Fruit fly (Drosophila melanogaster) whole organism, embryonic: ENCODE data around the gene CG34417.
A peak's percentile ranks its signal among the peaks of the same experiment; 100 is the strongest.

ENCODE experiments used
- Atf3 ChIP-seq: fragments of 200-800 bp; sonication (Bioruptor generic); optimal IDR thresholded peaks from 3 replicates; lab custom pipeline; 2016; ENCODE audit warnings: missing biosample characterization, missing genetic modification characterization
- Bgb ChIP-seq: fragments of 200-800 bp; sonication (Bioruptor generic); IDR thresholded peaks from 2 replicates; pipeline ENCODE4 v1.3.6; 2022; ENCODE audit warnings: missing biosample characterization, missing genetic modification characterization; ENCODE audit not compliant: partially characterized antibody
- BtbVII ChIP-seq: fragments of 200-800 bp; sonication (Bioruptor generic); optimal IDR thresholded peaks from 3 replicates; lab custom pipeline; 2017; ENCODE audit warnings: missing biosample characterization, mild to moderate bottlenecking, missing genetic modification characterization
- CG12942 ChIP-seq: fragments of 200-800 bp; sonication (Bioruptor generic); optimal IDR thresholded peaks from 3 replicates; lab custom pipeline; 2016; ENCODE audit warnings: missing biosample characterization, missing genetic modification characterization
- CG13296 ChIP-seq: fragments of 200-800 bp; sonication (Bioruptor generic); optimal IDR thresholded peaks from 3 replicates; lab custom pipeline; 2018; ENCODE audit warnings: missing biosample characterization, mild to moderate bottlenecking, missing genetic modification characterization
- CG1529 ChIP-seq: fragments of 200-800 bp; sonication (Bioruptor generic); optimal IDR thresholded peaks from 3 replicates; lab custom pipeline; 2018; ENCODE audit warnings: missing biosample characterization, missing genetic modification characterization
- CG15514 ChIP-seq: fragments of 200-800 bp; sonication (Bioruptor generic); optimal IDR thresholded peaks from 3 replicates; lab custom pipeline; 2017; ENCODE audit warnings: missing biosample characterization, missing genetic modification characterization, mild to moderate bottlenecking, moderate library complexity, missing genetic modification reagents
- CG1603 ChIP-seq: fragments of 200-800 bp; sonication (Bioruptor generic); optimal IDR thresholded peaks from 2 replicates; lab custom pipeline; 2019; ENCODE audit warnings: missing biosample characterization, mild to moderate bottlenecking, missing genetic modification characterization, moderate library complexity
- CG17612 ChIP-seq: fragments of 200-800 bp; sonication (Bioruptor generic); IDR thresholded peaks from 2 replicates; pipeline ENCODE4 v1.3.6; 2022; ENCODE audit warnings: missing biosample characterization, missing genetic modification characterization
- CG17829 ChIP-seq: fragments of 200-800 bp; optimal IDR thresholded peaks from 2 replicates; lab custom pipeline; 2019; ENCODE audit warnings: missing biosample characterization, mild to moderate bottlenecking, missing genetic modification characterization, moderate library complexity
- CG18619 ChIP-seq: fragments of 200-800 bp; sonication (Bioruptor generic); optimal IDR thresholded peaks from 3 replicates; lab custom pipeline; 2017; ENCODE audit warnings: missing biosample characterization, mild to moderate bottlenecking, missing genetic modification characterization
- CG31441 ChIP-seq: fragments of 200-800 bp; sonication (Bioruptor generic); IDR thresholded peaks from 2 replicates; pipeline ENCODE4 v1.3.6; 2022; ENCODE audit warnings: missing biosample characterization, missing genetic modification characterization
- CG32532 ChIP-seq: fragments of 200-800 bp; sonication (Bioruptor generic); IDR thresholded peaks from 2 replicates; pipeline ENCODE4 v1.3.6; 2022; ENCODE audit warnings: missing biosample characterization, missing genetic modification characterization
- CG4328 ChIP-seq: fragments of 200-800 bp; sonication (Bioruptor generic); optimal IDR thresholded peaks from 3 replicates; lab custom pipeline; 2017; ENCODE audit warnings: missing biosample characterization, missing genetic modification reagents, missing genetic modification characterization
- CG4820 ChIP-seq: fragments of 200-800 bp; sonication (Bioruptor generic); optimal IDR thresholded peaks from 3 replicates; lab custom pipeline; 2016; ENCODE audit warnings: missing biosample characterization, missing genetic modification characterization
- CG8281 ChIP-seq: fragments of 200-800 bp; sonication (Bioruptor generic); optimal IDR thresholded peaks from 2 replicates; lab custom pipeline; 2018; ENCODE audit warnings: missing biosample characterization, mild to moderate bottlenecking, missing genetic modification characterization, moderate library complexity
- CG8359 ChIP-seq: fragments of 200-800 bp; sonication (Bioruptor generic); optimal IDR thresholded peaks from 2 replicates; lab custom pipeline; 2017; ENCODE audit warnings: missing biosample characterization, mild to moderate bottlenecking, missing genetic modification characterization, borderline replicate concordance
- CTCF ChIP-seq: fragments of 200-800 bp; sonication (Bioruptor generic); optimal IDR thresholded peaks from 2 replicates; lab custom pipeline; 2017; ENCODE audit warnings: missing biosample characterization, mild to moderate bottlenecking, missing genetic modification characterization, moderate library complexity
- Chrac-16 ChIP-seq: fragments of 200-800 bp; sonication (Bioruptor generic); optimal IDR thresholded peaks from 3 replicates; lab custom pipeline; 2016; ENCODE audit warnings: missing biosample characterization, missing genetic modification characterization
- Dek ChIP-seq: fragments of 200-800 bp; sonication (Bioruptor generic); optimal IDR thresholded peaks from 3 replicates; lab custom pipeline; 2019; ENCODE audit warnings: missing biosample characterization, mild to moderate bottlenecking, missing genetic modification characterization, moderate library complexity
- Ets65A ChIP-seq: fragments of 200-800 bp; sonication (Bioruptor generic); peaks from one replicate; lab custom pipeline; 2016; ENCODE audit warnings: missing biosample characterization, missing genetic modification characterization
- H2.0 ChIP-seq: fragments of 200-800 bp; sonication (Bioruptor generic); IDR thresholded peaks from 2 replicates; pipeline ENCODE4 v1.3.6; 2022; ENCODE audit warnings: missing biosample characterization, missing genetic modification characterization
- HLH4C ChIP-seq: fragments of 200-800 bp; sonication (Bioruptor generic); IDR thresholded peaks from 3 replicates; pipeline ENCODE4 v1.3.6; 2022; ENCODE audit warnings: missing biosample characterization, missing genetic modification characterization; ENCODE audit not compliant: partially characterized antibody
- HLH54F ChIP-seq: fragments of 200-800 bp; sonication (Bioruptor generic); optimal IDR thresholded peaks from 3 replicates; lab custom pipeline; 2016; ENCODE audit warnings: missing biosample characterization, missing genetic modification characterization
- Hr78 ChIP-seq, 2 experiments: fragments of 200-800 bp in 1 of 2; fragments of >200 bp in 1 of 2; sonication (Bioruptor generic) in 1 of 2; optimal IDR thresholded peaks; 2 replicates each; lab custom pipeline; 2017 to 2019; ENCODE audit warnings: missing biosample characterization in 2 of 2, missing genetic modification characterization in 2 of 2, mild to moderate bottlenecking in 1 of 2, moderate library complexity in 1 of 2
- Pdp1 ChIP-seq, 2 experiments: fragments of 200-800 bp; sonication (Bioruptor generic); optimal IDR thresholded peaks; 3 replicates each; lab custom pipeline; 2016; ENCODE audit warnings: missing biosample characterization in 2 of 2, missing genetic modification characterization in 2 of 2, mild to moderate bottlenecking in 1 of 2, moderate library complexity in 1 of 2
- Rx ChIP-seq: fragments of 200-800 bp; sonication (Bioruptor generic); IDR thresholded peaks from 2 replicates; pipeline ENCODE4 v1.3.6; 2022; ENCODE audit warnings: missing biosample characterization, missing genetic modification characterization
- Sry-β ChIP-seq: fragments of 200-800 bp; sonication (Bioruptor generic); optimal IDR thresholded peaks from 2 replicates; lab custom pipeline; 2018; ENCODE audit warnings: missing biosample characterization, mild to moderate bottlenecking, missing genetic modification characterization, moderate library complexity
- Stat92E ChIP-seq, 3 experiments: fragments of >200 bp in 2 of 3; fragments of 200-800 bp in 1 of 3; sonication (Bioruptor generic) in 1 of 3; optimal IDR thresholded peaks; 2 replicates each; lab custom pipeline; 2017 to 2019; ENCODE audit warnings: missing biosample characterization in 3 of 3, missing genetic modification characterization in 3 of 3, mild to moderate bottlenecking in 1 of 3, moderate library complexity in 1 of 3
- ac ChIP-seq: fragments of 200-800 bp; sonication (Bioruptor generic); optimal IDR thresholded peaks from 3 replicates; lab custom pipeline; 2017; ENCODE audit warnings: missing biosample characterization, mild to moderate bottlenecking, missing genetic modification characterization
- ap ChIP-seq: fragments of 200-800 bp; sonication (Bioruptor generic); IDR thresholded peaks from 2 replicates; pipeline ENCODE4 v1.3.6; 2022; ENCODE audit warnings: missing biosample characterization, missing genetic modification characterization
- ash1 ChIP-seq: fragments of 200-800 bp; sonication (Bioruptor generic); optimal IDR thresholded peaks from 2 replicates; lab custom pipeline; 2018; ENCODE audit warnings: missing biosample characterization, mild to moderate bottlenecking, missing genetic modification characterization
- bab2 ChIP-seq: fragments of 200-800 bp; sonication (Bioruptor generic); optimal IDR thresholded peaks from 2 replicates; lab custom pipeline; 2016; ENCODE audit warnings: missing biosample characterization, missing genetic modification characterization
- btn ChIP-seq: fragments of 200-800 bp; sonication (Bioruptor generic); optimal IDR thresholded peaks from 2 replicates; lab custom pipeline; 2016; ENCODE audit warnings: missing biosample characterization, missing genetic modification characterization
- chm ChIP-seq: fragments of 200-800 bp; sonication (Bioruptor generic); IDR thresholded peaks from 2 replicates; pipeline ENCODE4 v1.3.6; 2022; ENCODE audit warnings: missing biosample characterization, missing genetic modification characterization
- dan ChIP-seq: fragments of 200-800 bp; sonication (Bioruptor generic); IDR thresholded peaks from 2 replicates; pipeline ENCODE4 v1.3.6; 2022; ENCODE audit warnings: missing biosample characterization, missing genetic modification characterization
- dpn ChIP-seq, 2 experiments: fragments of 200-800 bp; sonication (Bioruptor generic); optimal IDR thresholded peaks; 3 replicates each; lab custom pipeline; 2016; ENCODE audit warnings: missing biosample characterization in 2 of 2, missing genetic modification characterization in 2 of 2
- fru ChIP-seq: fragments of >200 bp; optimal IDR thresholded peaks from 2 replicates; lab custom pipeline; 2017
- fu2 ChIP-seq: fragments of 200-800 bp; sonication (Bioruptor generic); optimal IDR thresholded peaks from 2 replicates; lab custom pipeline; 2016; ENCODE audit warnings: missing biosample characterization, missing genetic modification characterization
- gem ChIP-seq: fragments of 200-800 bp; sonication (Bioruptor generic); optimal IDR thresholded peaks from 2 replicates; lab custom pipeline; 2019; ENCODE audit warnings: missing biosample characterization, mild to moderate bottlenecking, missing genetic modification characterization, moderate library complexity
- ind ChIP-seq: fragments of 200-800 bp; sonication (Bioruptor generic); optimal IDR thresholded peaks from 3 replicates; lab custom pipeline; 2016; ENCODE audit warnings: missing biosample characterization, missing genetic modification characterization
- mirr ChIP-seq: fragments of 200-800 bp; sonication (Bioruptor generic); optimal IDR thresholded peaks from 3 replicates; lab custom pipeline; 2018; ENCODE audit warnings: missing biosample characterization, mild to moderate bottlenecking, missing genetic modification characterization
- peb ChIP-seq: fragments of 200-800 bp; sonication (Bioruptor generic); IDR thresholded peaks from 2 replicates; pipeline ENCODE4 v1.3.6; 2022; ENCODE audit warnings: missing biosample characterization, missing genetic modification characterization
- pzg ChIP-seq: fragments of 200-800 bp; sonication (Bioruptor generic); optimal IDR thresholded peaks from 3 replicates; lab custom pipeline; 2018; ENCODE audit warnings: missing biosample characterization, mild to moderate bottlenecking, missing genetic modification characterization, moderate library complexity
- sc ChIP-seq, 3 experiments: fragments of >200 bp in 2 of 3; fragments of 200-800 bp in 1 of 3; sonication (Bioruptor generic) in 1 of 3; optimal IDR thresholded peaks; 2 replicates in 2 of 3; 3 replicates in 1 of 3; lab custom pipeline; 2017; ENCODE audit warnings: mild to moderate bottlenecking in 1 of 3, missing biosample characterization in 1 of 3, missing genetic modification characterization in 1 of 3, missing genetic modification reagents in 1 of 3
- sens-2 ChIP-seq: fragments of 200-800 bp; sonication (Bioruptor generic); IDR thresholded peaks from 2 replicates; pipeline ENCODE4 v1.3.6; 2022; ENCODE audit warnings: missing biosample characterization, missing genetic modification characterization
- sisA ChIP-seq: fragments of 200-800 bp; sonication (Bioruptor generic); IDR thresholded peaks from 2 replicates; pipeline ENCODE4 v1.3.6; 2022; ENCODE audit warnings: missing biosample characterization, missing genetic modification characterization
- zen ChIP-seq: fragments of 200-800 bp; sonication (Bioruptor generic); optimal IDR thresholded peaks from 3 replicates; lab custom pipeline; 2018; ENCODE audit warnings: missing biosample characterization, mild to moderate bottlenecking, missing genetic modification characterization, moderate library complexity
- zf30C ChIP-seq: fragments of 200-800 bp; sonication (Bioruptor generic); optimal IDR thresholded peaks from 3 replicates; lab custom pipeline; 2018; ENCODE audit warnings: missing biosample characterization, mild to moderate bottlenecking, missing genetic modification characterization

Gene CG34417

DNA sequence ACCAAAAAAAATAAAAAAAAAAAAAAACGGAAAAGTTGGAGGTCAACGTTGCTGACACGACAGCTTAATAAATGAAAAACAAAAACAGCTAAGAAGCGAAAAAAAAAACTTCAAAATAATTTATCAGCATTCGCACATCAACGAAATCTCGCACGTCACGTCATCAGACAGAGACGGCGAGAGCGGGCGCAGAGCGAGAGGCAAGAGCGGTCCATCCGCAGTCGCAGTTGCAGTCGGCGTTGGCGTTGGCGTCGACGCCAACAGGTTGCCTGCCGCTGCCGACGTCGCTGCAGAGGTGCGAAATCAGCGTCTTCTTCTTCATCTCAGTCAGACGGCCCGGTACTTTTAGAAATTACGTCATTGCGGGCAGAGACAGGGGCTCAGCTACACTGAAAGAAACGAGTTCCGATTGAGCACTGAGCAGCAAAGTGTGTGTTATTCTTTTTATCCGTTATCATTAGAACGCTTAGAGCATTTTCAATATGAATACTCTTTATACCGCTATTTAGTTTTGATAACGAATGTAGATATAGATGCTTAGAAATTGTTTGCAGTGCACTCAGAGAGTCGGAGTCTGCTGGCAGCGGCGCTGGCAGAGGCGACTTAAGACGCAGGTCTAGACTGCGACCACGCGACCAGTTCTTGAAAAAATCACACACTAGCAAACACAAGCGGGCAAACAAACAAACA, 9.0 kb downstream of the CG34417 start (continued):
- no peak for TF ChIP-seq fru (lab: Kevin White, UChicago)
- peak; percentile 92 for TF ChIP-seq CG18619 (GFP tag; lab: Kevin White, UChicago)
- TF ChIP-seq CG1603 (tag; lab: Kevin White, UChicago): peak; percentile 95
- TF ChIP-seq gem (tag; lab: Kevin White, UChicago): peak; percentile 94
- peak; percentile 91 for TF ChIP-seq ash1 (GFP tag; lab: Kevin White, UChicago)
- TF ChIP-seq sc (optimal IDR thresholded peaks at IDR 0.05; lab: Kevin White, UChicago): no peak
- peak; percentile 87 for TF ChIP-seq sc (GFP tag; optimal IDR thresholded peaks at IDR 0.05; lab: Kevin White, UChicago)
- TF ChIP-seq CG31441: peak; percentile 95
- TF ChIP-seq CG15514 (GFP tag; lab: Kevin White, UChicago): peak; percentile 91
- TF ChIP-seq dan (GFP tag; lab: Robert Waterston, UW): peak; percentile 75
- peak; percentile 91 for TF ChIP-seq fu2 (GFP tag; lab: Kevin White, UChicago)
- TF ChIP-seq ac: peak; percentile 84
- peak; percentile 95 for TF ChIP-seq mirr (GFP tag; lab: Kevin White, UChicago)
- peak; percentile 92 for TF ChIP-seq ap (GFP tag; lab: Robert Waterston, UW)
- TF ChIP-seq CG8281 (tag; lab: Kevin White, UChicago): peak; percentile 73
- peak; percentile 94 for TF ChIP-seq BtbVII
- peak; percentile 98 for TF ChIP-seq ind (GFP tag; lab: Kevin White, UChicago)
- TF ChIP-seq H2.0 (GFP tag; lab: Robert Waterston, UW): peak; percentile 96
- TF ChIP-seq pzg: peak; percentile 25
- TF ChIP-seq zf30C (GFP tag; lab: Kevin White, UChicago): peak; percentile 87
- TF ChIP-seq CG12942 (GFP tag; lab: Kevin White, UChicago): peak; percentile 90
- TF ChIP-seq Ets65A: peak; percentile 99
- peak; percentile 94 to 96 for TF ChIP-seq dpn (GFP tag; optimal IDR thresholded peaks at IDR 0.05; lab: Kevin White, UChicago)
- TF ChIP-seq Pdp1 (GFP tag; optimal IDR thresholded peaks at IDR 0.05; lab: Kevin White, UChicago): peak; percentile 96 to 97
- TF ChIP-seq Atf3 (GFP tag; lab: Kevin White, UChicago): peak; percentile 94
- peak; percentile 52 for TF ChIP-seq Sry-β (GFP tag; lab: Kevin White, UChicago)
- peak in 1 of 3 experiments; percentile 66 for TF ChIP-seq Stat92E (GFP tag; optimal IDR thresholded peaks at IDR 0.05; lab: Kevin White, UChicago)
- TF ChIP-seq CG13296 (GFP tag; lab: Kevin White, UChicago): peak; percentile 96
- peak; percentile 95 for TF ChIP-seq sisA (GFP tag; lab: Robert Waterston, UW)
- peak; percentile 96 for TF ChIP-seq CG4820
- peak; percentile 81 for TF ChIP-seq CG8359 (GFP tag; lab: Kevin White, UChicago)
- no peak for TF ChIP-seq CTCF (GFP tag; lab: Kevin White, UChicago)
- peak; percentile 98 for TF ChIP-seq CG32532
- peak; percentile 94 for TF ChIP-seq Chrac-16 (GFP tag; lab: Kevin White, UChicago)
- peak; percentile 96 for TF ChIP-seq HLH54F (GFP tag; lab: Kevin White, UChicago)
- peak; percentile 93 for TF ChIP-seq sens-2 (GFP tag; lab: Robert Waterston, UW)
- peak; percentile 94 for TF ChIP-seq chm
- TF ChIP-seq Rx: peak; percentile 94
- TF ChIP-seq Bgb (GFP tag; lab: Robert Waterston, UW): no peak
- peak; percentile 80 for TF ChIP-seq CG1529 (GFP tag; lab: Kevin White, UChicago)
- peak; percentile 97 for TF ChIP-seq CG17829 (tag; lab: Kevin White, UChicago)
- TF ChIP-seq HLH4C (GFP tag; lab: Robert Waterston, UW): no peak
- peak; percentile 95 for TF ChIP-seq CG17612
- TF ChIP-seq Dek: peak; percentile 92
- TF ChIP-seq CG4328 (GFP tag; lab: Kevin White, UChicago): peak; percentile 91
- peak; percentile 94 for TF ChIP-seq btn (GFP tag; lab: Kevin White, UChicago)
- TF ChIP-seq zen (tag; lab: Kevin White, UChicago): peak; percentile 97
- TF ChIP-seq Hr78 (GFP tag; optimal IDR thresholded peaks at IDR 0.05; lab: Kevin White, UChicago): peak in 1 of 2 experiments; percentile 42
- peak; percentile 88 for TF ChIP-seq peb (GFP tag; lab: Robert Waterston, UW)
- TF ChIP-seq bab2 (GFP tag; lab: Kevin White, UChicago): peak; percentile 96
